Worm (Caenorhabditis elegans): ENCODE measurements around the gene col-79.

col-79 gene

ce11 chrII:10680130-10680529 is 23.3 kb upstream of the col-79 start:
- TF ChIP-seq zag-1 (tag; optimal IDR thresholded peaks at IDR 0.05) (no peak), Y75B8A.6 (GFP tag; IDR thresholded peaks at IDR 0.05) (no peak), ZK546.5 (tag; optimal IDR thresholded peaks at IDR 0.05) (no peak), nhr-25 (tag; optimal IDR thresholded peaks at IDR 0.05; ENCODE audit: borderline replicate concordance, insufficient read depth) (no peak), nhr-76 (tag; optimal IDR thresholded peaks at IDR 0.05) (no peak), unc-130 (GFP tag; optimal IDR thresholded peaks at IDR 0.05) (no peak), cey-2 (tag; optimal IDR thresholded peaks at IDR 0.05; ENCODE audit: borderline replicate concordance, insufficient read depth) (no peak), jun-1 (tag; optimal IDR thresholded peaks at IDR 0.05) (no peak), nhr-102 (tag; optimal IDR thresholded peaks at IDR 0.05) (no peak), zfp-2 (tag; optimal IDR thresholded peaks at IDR 0.05) (no peak), F10B5.3 (tag; optimal IDR thresholded peaks at IDR 0.05) (no peak), nhr-42 (GFP tag; IDR thresholded peaks at IDR 0.05) (no peak)

DNA sequence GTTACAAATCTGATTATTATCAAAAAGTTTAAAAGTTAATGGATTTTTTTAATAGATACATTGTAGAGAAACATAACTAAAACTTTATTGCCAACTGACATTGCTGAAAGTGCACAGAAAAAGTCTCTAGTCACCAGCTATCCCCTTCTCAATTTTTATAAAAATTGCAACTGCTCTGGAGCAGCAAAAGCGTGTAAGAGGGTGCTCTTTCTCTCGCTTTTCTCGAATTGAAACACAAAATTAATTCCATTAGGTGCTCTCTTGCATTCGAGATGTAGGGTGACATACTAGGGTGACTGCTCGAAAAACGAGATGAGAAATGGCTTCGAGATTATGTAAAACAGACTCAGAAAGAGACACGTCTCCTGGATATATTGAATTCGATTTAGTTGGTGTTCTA is 22.8 kb upstream of the col-79 start:
- peak; percentile 66 for TF ChIP-seq aha-1 (tag)
- no peak for TF ChIP-seq hmg-1.1 (GFP tag; IDR thresholded peaks at IDR 0.05)
- no peak for TF ChIP-seq F26F4.8 (GFP tag; conservative IDR thresholded peaks at IDR 0.05)
- no peak for TF ChIP-seq madf-9 (GFP tag; conservative IDR thresholded peaks at IDR 0.05)
- no peak for TF ChIP-seq dmd-9 (GFP tag; IDR thresholded peaks at IDR 0.05)

- TF ChIP-seq aha-1 (tag) (peak; percentile 91), ceh-32 (tag; optimal IDR thresholded peaks at IDR 0.05; ENCODE audit: poor library complexity) (no peak), ZK337.2 (GFP tag; IDR thresholded peaks at IDR 0.05) (no peak), F26F4.8 (GFP tag; conservative IDR thresholded peaks at IDR 0.05) (no peak), php-3 (GFP tag; IDR thresholded peaks at IDR 0.05) (no peak), ctbp-1 (GFP tag; IDR thresholded peaks at IDR 0.05) (no peak)
These were observed 18.5 kb upstream of the col-79 start for ce11 chrII:10684954-10685353.

DNA sequence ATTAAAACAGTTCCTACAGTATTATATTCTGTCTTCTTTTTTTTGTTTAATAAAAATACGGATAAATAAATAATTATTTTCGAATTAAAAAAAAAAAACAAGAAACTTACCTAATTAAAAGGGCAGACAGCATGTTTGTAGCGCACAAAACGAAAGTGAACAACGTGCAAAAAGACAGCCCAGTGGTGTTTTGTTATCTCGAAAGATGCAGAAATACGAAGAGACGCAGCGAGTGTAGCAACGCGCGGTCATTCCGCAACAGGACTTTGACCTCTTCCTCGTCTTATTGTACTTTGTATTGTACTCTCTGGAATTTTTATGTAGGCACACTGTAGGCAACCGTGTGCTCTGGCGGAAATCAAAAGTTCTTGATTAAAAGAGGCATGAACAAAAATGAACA is 9.8 kb upstream of the col-79 start, which contains the start of gene gbh-1:
gbh-1 (minus strand) TSS at position 149 of the 400 bp plus-strand sequence.
- TF ChIP-seq ZK337.2 (GFP tag; IDR thresholded peaks at IDR 0.05) (no peak), daf-12 (tag; optimal IDR thresholded peaks at IDR 0.05) (no peak), mxl-3 (GFP tag; optimal IDR thresholded peaks at IDR 0.05) (peak; percentile 50), ces-1 (GFP tag; optimal IDR thresholded peaks at IDR 0.05) (no peak), pha-4 (GFP tag; IDR thresholded peaks at IDR 0.05) (no peak), pha-4 (tag; optimal IDR thresholded peaks at IDR 0.05) (no peak), nhr-48 (tag; optimal IDR thresholded peaks at IDR 0.05) (peak; percentile 32), lin-13 (GFP tag; optimal IDR thresholded peaks at IDR 0.05) (no peak), php-3 (GFP tag; IDR thresholded peaks at IDR 0.05) (0 out of 2 replicates have a peak, but pooled peaks have one; percentile 22), vab-7 (GFP tag; IDR thresholded peaks at IDR 0.05) (no peak), nhr-28 (tag; optimal IDR thresholded peaks at IDR 0.05) (peak; percentile 99), hlh-11 (tag; optimal IDR thresholded peaks at IDR 0.05) (peak; percentile 59), daf-16 (GFP tag; optimal IDR thresholded peaks at IDR 0.05) (no peak), daf-16 (tag; optimal IDR thresholded peaks at IDR 0.05) (peak; percentile 31), hif-1 (tag; optimal IDR thresholded peaks at IDR 0.05) (peak in 1 of 2 experiments; percentile 73), tra-1 (GFP tag; IDR thresholded peaks at IDR 0.05) (no peak), mdl-1 (tag; optimal IDR thresholded peaks at IDR 0.05) (peak in 1 of 2 experiments; percentile 73), unc-39 (tag; optimal IDR thresholded peaks at IDR 0.05) (no peak), dmd-9 (GFP tag; IDR thresholded peaks at IDR 0.05) (no peak), zip-2 (tag; optimal IDR thresholded peaks at IDR 0.05) (no peak), madf-9 (GFP tag; conservative IDR thresholded peaks at IDR 0.05) (peak; percentile 73)
